Fruit fly (Drosophila melanogaster) whole organism, embryonic: ENCODE results near the gene CG13690.
A peak's percentile ranks its signal among the peaks of the same experiment; 100 is the strongest.

ENCODE experiments used
- Abd-B ChIP-seq: fragments of 200-800 bp; sonication (Bioruptor generic); optimal IDR thresholded peaks from 2 replicates; lab custom pipeline; 2018; ENCODE audit warnings: missing biosample characterization, mild to moderate bottlenecking, missing genetic modification characterization, moderate library complexity
- Aef1 ChIP-seq: fragments of 200-800 bp; sonication (Bioruptor generic); IDR thresholded peaks from 3 replicates; pipeline ENCODE4 v1.3.6; 2022; ENCODE audit warnings: missing biosample characterization, missing genetic modification characterization
- CG10274 ChIP-seq: fragments of 200-800 bp; sonication (Bioruptor generic); optimal IDR thresholded peaks from 3 replicates; lab custom pipeline; 2017; ENCODE audit warnings: missing biosample characterization, mild to moderate bottlenecking, missing genetic modification characterization
- CG10321 ChIP-seq: fragments of 200-800 bp; sonication (Bioruptor generic); IDR thresholded peaks from 2 replicates; pipeline ENCODE4 v1.3.6; 2022; ENCODE audit warnings: missing biosample characterization, missing genetic modification characterization
- CG12299 ChIP-seq: fragments of 200-800 bp; sonication (Bioruptor generic); optimal IDR thresholded peaks from 2 replicates; lab custom pipeline; 2018; ENCODE audit warnings: missing biosample characterization, mild to moderate bottlenecking, missing genetic modification characterization
- CG13624 ChIP-seq: fragments of 200-800 bp; sonication (Bioruptor generic); optimal IDR thresholded peaks from 2 replicates; lab custom pipeline; 2016; ENCODE audit warnings: missing biosample characterization, missing genetic modification characterization
- CG18476 ChIP-seq: fragments of 200-800 bp; sonication (Bioruptor generic); optimal IDR thresholded peaks from 2 replicates; lab custom pipeline; 2016; ENCODE audit warnings: missing biosample characterization, mild to moderate bottlenecking, missing genetic modification characterization
- CG18599 ChIP-seq: fragments of 200-800 bp; sonication (Bioruptor generic); optimal IDR thresholded peaks from 3 replicates; lab custom pipeline; 2017; ENCODE audit warnings: missing biosample characterization, missing genetic modification characterization, mild to moderate bottlenecking, moderate library complexity, missing genetic modification reagents
- CG18764 ChIP-seq: fragments of 200-800 bp; sonication (Bioruptor generic); optimal IDR thresholded peaks from 3 replicates; lab custom pipeline; 2016; ENCODE audit warnings: missing biosample characterization, missing genetic modification characterization
- CG3065 ChIP-seq: fragments of 200-800 bp; sonication (Bioruptor generic); optimal IDR thresholded peaks from 2 replicates; lab custom pipeline; 2016; ENCODE audit warnings: missing biosample characterization, missing genetic modification characterization
- CG3407 ChIP-seq: fragments of 200-800 bp; sonication (Bioruptor generic); optimal IDR thresholded peaks from 2 replicates; lab custom pipeline; 2018; ENCODE audit warnings: missing biosample characterization, mild to moderate bottlenecking, missing genetic modification characterization
- CG34422 ChIP-seq: fragments of 200-800 bp; sonication (Bioruptor generic); IDR thresholded peaks from 3 replicates; pipeline ENCODE4 v1.3.6; 2022; ENCODE audit warnings: missing biosample characterization, missing genetic modification characterization
- CG42726 ChIP-seq: fragments of 200-800 bp; sonication (Bioruptor generic); IDR thresholded peaks from 2 replicates; pipeline ENCODE4 v1.3.6; 2022; ENCODE audit warnings: missing biosample characterization, missing genetic modification characterization; ENCODE audit not compliant: partially characterized antibody
- CG6175 ChIP-seq: fragments of 200-800 bp; sonication (Bioruptor generic); IDR thresholded peaks from 3 replicates; pipeline ENCODE4 v1.3.6; 2022; ENCODE audit warnings: missing biosample characterization, missing genetic modification characterization
- CG6813 ChIP-seq: fragments of 200-800 bp; sonication (Bioruptor generic); optimal IDR thresholded peaks from 2 replicates; lab custom pipeline; 2017; ENCODE audit warnings: missing biosample characterization, missing genetic modification characterization, mild to moderate bottlenecking, moderate library complexity, missing genetic modification reagents
- CG7839 ChIP-seq: fragments of 200-800 bp; sonication (Bioruptor generic); optimal IDR thresholded peaks from 3 replicates; lab custom pipeline; 2018; ENCODE audit warnings: missing biosample characterization, mild to moderate bottlenecking, missing genetic modification characterization, moderate library complexity
- CG8924 ChIP-seq: fragments of 200-800 bp; optimal IDR thresholded peaks from 3 replicates; lab custom pipeline; 2019; ENCODE audit warnings: missing biosample characterization, mild to moderate bottlenecking, missing genetic modification characterization, moderate library complexity
- D19A ChIP-seq: fragments of 200-800 bp; optimal IDR thresholded peaks from 3 replicates; lab custom pipeline; 2019; ENCODE audit warnings: missing biosample characterization, mild to moderate bottlenecking, missing genetic modification characterization, moderate library complexity
- Deaf1 ChIP-seq: fragments of 200-800 bp; optimal IDR thresholded peaks from 3 replicates; lab custom pipeline; 2019; ENCODE audit warnings: missing biosample characterization, mild to moderate bottlenecking, missing genetic modification characterization, moderate library complexity
- Dp ChIP-seq: fragments of 200-800 bp; sonication (Bioruptor generic); optimal IDR thresholded peaks from 2 replicates; lab custom pipeline; 2018; ENCODE audit warnings: missing biosample characterization, mild to moderate bottlenecking, missing genetic modification characterization, moderate library complexity
- Ets65A ChIP-seq: fragments of 200-800 bp; sonication (Bioruptor generic); peaks from one replicate; lab custom pipeline; 2016; ENCODE audit warnings: missing biosample characterization, missing genetic modification characterization
- GATAe ChIP-seq: fragments of 200-800 bp; sonication (Bioruptor generic); conservative IDR thresholded peaks from 2 replicates; pipeline ENCODE4 v1.3.6; 2022; ENCODE audit warnings: missing biosample characterization, missing genetic modification characterization
- HLH4C ChIP-seq: fragments of 200-800 bp; sonication (Bioruptor generic); IDR thresholded peaks from 3 replicates; pipeline ENCODE4 v1.3.6; 2022; ENCODE audit warnings: missing biosample characterization, missing genetic modification characterization; ENCODE audit not compliant: partially characterized antibody
- Hey ChIP-seq: fragments of 200-800 bp; sonication (Bioruptor generic); optimal IDR thresholded peaks from 3 replicates; lab custom pipeline; 2018; ENCODE audit warnings: missing biosample characterization, mild to moderate bottlenecking, missing genetic modification characterization
- Hmr ChIP-seq: fragments of 200-800 bp; sonication (Bioruptor generic); optimal IDR thresholded peaks from 3 replicates; lab custom pipeline; 2017; ENCODE audit warnings: mild to moderate bottlenecking, missing biosample characterization, missing genetic modification reagents, missing genetic modification characterization
- Pdp1 ChIP-seq, 2 experiments: fragments of 200-800 bp; sonication (Bioruptor generic); optimal IDR thresholded peaks; 3 replicates each; lab custom pipeline; 2016; ENCODE audit warnings: missing biosample characterization in 2 of 2, missing genetic modification characterization in 2 of 2, mild to moderate bottlenecking in 1 of 2, moderate library complexity in 1 of 2
- Rx ChIP-seq: fragments of 200-800 bp; sonication (Bioruptor generic); IDR thresholded peaks from 2 replicates; pipeline ENCODE4 v1.3.6; 2022; ENCODE audit warnings: missing biosample characterization, missing genetic modification characterization
- Side ChIP-seq: fragments of 200-800 bp; sonication (Bioruptor generic); optimal IDR thresholded peaks from 2 replicates; lab custom pipeline; 2016; ENCODE audit warnings: missing biosample characterization, missing genetic modification characterization
- Sox102F ChIP-seq: fragments of 200-800 bp; sonication (Bioruptor generic); optimal IDR thresholded peaks from 2 replicates; lab custom pipeline; 2018; ENCODE audit warnings: missing biosample characterization, mild to moderate bottlenecking, missing genetic modification characterization, moderate library complexity
- ash1 ChIP-seq: fragments of 200-800 bp; sonication (Bioruptor generic); optimal IDR thresholded peaks from 2 replicates; lab custom pipeline; 2018; ENCODE audit warnings: missing biosample characterization, mild to moderate bottlenecking, missing genetic modification characterization
- cg ChIP-seq: fragments of 200-800 bp; sonication (Bioruptor generic); optimal IDR thresholded peaks from 3 replicates; lab custom pipeline; 2019; ENCODE audit warnings: missing biosample characterization, mild to moderate bottlenecking, missing genetic modification characterization, moderate library complexity
- crc ChIP-seq: fragments of 200-800 bp; sonication (Bioruptor generic); optimal IDR thresholded peaks from 2 replicates; lab custom pipeline; 2016; ENCODE audit warnings: missing biosample characterization, missing genetic modification characterization
- croc ChIP-seq: fragments of 200-800 bp; sonication (Bioruptor generic); conservative IDR thresholded peaks from 3 replicates; pipeline ENCODE4 v1.3.6; 2022; ENCODE audit warnings: missing biosample characterization, missing genetic modification characterization
- dmrt11E ChIP-seq: fragments of 200-800 bp; sonication (Bioruptor generic); optimal IDR thresholded peaks from 3 replicates; lab custom pipeline; 2018; ENCODE audit warnings: missing biosample characterization, mild to moderate bottlenecking, missing genetic modification characterization, moderate library complexity
- en ChIP-seq: fragments of 200-800 bp; sonication (Bioruptor generic); optimal IDR thresholded peaks from 2 replicates; lab custom pipeline; 2016; ENCODE audit warnings: missing biosample characterization, missing genetic modification characterization
- ewg ChIP-seq: fragments of 200-800 bp; sonication (Bioruptor generic); optimal IDR thresholded peaks from 3 replicates; lab custom pipeline; 2017; ENCODE audit warnings: mild to moderate bottlenecking, missing biosample characterization, missing genetic modification reagents, missing genetic modification characterization
- gcm ChIP-seq: fragments of 200-800 bp; sonication (Bioruptor generic); optimal IDR thresholded peaks from 2 replicates; lab custom pipeline; 2019; ENCODE audit warnings: missing biosample characterization, mild to moderate bottlenecking, missing genetic modification characterization, moderate library complexity
- gem ChIP-seq: fragments of 200-800 bp; sonication (Bioruptor generic); optimal IDR thresholded peaks from 2 replicates; lab custom pipeline; 2019; ENCODE audit warnings: missing biosample characterization, mild to moderate bottlenecking, missing genetic modification characterization, moderate library complexity
- hth ChIP-seq: fragments of >200 bp; optimal IDR thresholded peaks from 2 replicates; lab custom pipeline; 2017; ENCODE audit warnings: inconsistent platforms
- kay ChIP-seq: fragments of 200-800 bp; sonication (Bioruptor generic); optimal IDR thresholded peaks from 2 replicates; lab custom pipeline; 2016; ENCODE audit warnings: missing biosample characterization, missing genetic modification characterization
- lmd ChIP-seq: fragments of 200-800 bp; sonication (Bioruptor generic); IDR thresholded peaks from 2 replicates; pipeline ENCODE4 v1.3.6; 2022; ENCODE audit warnings: missing biosample characterization, missing genetic modification characterization
- nerfin-1 ChIP-seq: fragments of 200-800 bp; sonication (Bioruptor generic); optimal IDR thresholded peaks from 3 replicates; lab custom pipeline; 2019; ENCODE audit warnings: missing biosample characterization, mild to moderate bottlenecking, missing genetic modification characterization, moderate library complexity
- odd ChIP-seq: fragments of 200-800 bp; sonication (Bioruptor generic); optimal IDR thresholded peaks from 2 replicates; lab custom pipeline; 2017; ENCODE audit warnings: missing biosample characterization, mild to moderate bottlenecking, missing genetic modification characterization
- peb ChIP-seq: fragments of 200-800 bp; sonication (Bioruptor generic); IDR thresholded peaks from 2 replicates; pipeline ENCODE4 v1.3.6; 2022; ENCODE audit warnings: missing biosample characterization, missing genetic modification characterization
- salm ChIP-seq: fragments of 200-800 bp; sonication (Bioruptor generic); optimal IDR thresholded peaks from 2 replicates; lab custom pipeline; 2018; ENCODE audit warnings: missing biosample characterization, mild to moderate bottlenecking, missing genetic modification characterization
- sqz ChIP-seq: fragments of 200-800 bp; sonication (Bioruptor generic); optimal IDR thresholded peaks from 3 replicates; lab custom pipeline; 2018; ENCODE audit warnings: missing biosample characterization, mild to moderate bottlenecking, missing genetic modification characterization
- tup ChIP-seq: fragments of 200-800 bp; sonication (Bioruptor generic); optimal IDR thresholded peaks from 2 replicates; lab custom pipeline; 2016; ENCODE audit warnings: missing biosample characterization, mild to moderate bottlenecking, missing genetic modification characterization, moderate library complexity
- unpg ChIP-seq: fragments of 200-800 bp; sonication (Bioruptor generic); optimal IDR thresholded peaks from 3 replicates; lab custom pipeline; 2018; ENCODE audit warnings: missing biosample characterization, mild to moderate bottlenecking, missing genetic modification characterization, moderate library complexity
- zf30C ChIP-seq: fragments of 200-800 bp; sonication (Bioruptor generic); optimal IDR thresholded peaks from 3 replicates; lab custom pipeline; 2018; ENCODE audit warnings: missing biosample characterization, mild to moderate bottlenecking, missing genetic modification characterization

The CG13690 gene

dm6 chr2L:468745-469358 is 49.4 kb upstream of the CG13690 start (continued):
- TF ChIP-seq lmd (GFP tag; lab: Robert Waterston, UW): peak; percentile 77
- TF ChIP-seq kay (GFP tag; lab: Kevin White, UChicago): no peak
- TF ChIP-seq CG13624 (GFP tag; lab: Kevin White, UChicago): peak; percentile 72
- peak; percentile 40 for TF ChIP-seq nerfin-1
- TF ChIP-seq Dp (GFP tag; lab: Kevin White, UChicago): no peak
- peak; percentile 17 for TF ChIP-seq Deaf1 (tag; lab: Kevin White, UChicago)
- TF ChIP-seq D19A (tag; lab: Kevin White, UChicago): peak; percentile 61
- TF ChIP-seq Abd-B (GFP tag; lab: Kevin White, UChicago): peak; percentile 39
- TF ChIP-seq CG18764 (GFP tag; lab: Kevin White, UChicago): peak; percentile 40
- peak; percentile 45 for TF ChIP-seq CG10274 (GFP tag; lab: Kevin White, UChicago)
- TF ChIP-seq en: peak; percentile 32
- peak; percentile 55 for TF ChIP-seq Side (GFP tag; lab: Kevin White, UChicago)
- TF ChIP-seq unpg: peak; percentile 83
- peak; percentile 91 for TF ChIP-seq Sox102F (GFP tag; lab: Kevin White, UChicago)
- TF ChIP-seq odd (GFP tag; lab: Kevin White, UChicago): peak; percentile 64
- 0 out of 2 replicates have a peak, but pooled peaks have one; percentile 28 for TF ChIP-seq peb
- TF ChIP-seq CG3065: no peak
- TF ChIP-seq tup: peak; percentile 1
- TF ChIP-seq GATAe (GFP tag; lab: Robert Waterston, UW): peak; percentile 13; the same call in 1 of the 2 replicates
- peak; percentile 75 for TF ChIP-seq CG6813
- peak; percentile 53; the same call in 1 of the 2 replicates for TF ChIP-seq CG10321 (GFP tag; lab: Robert Waterston, UW)
- TF ChIP-seq CG3407 (GFP tag; lab: Kevin White, UChicago): peak; percentile 67
- no peak for TF ChIP-seq CG6175 (GFP tag; lab: Robert Waterston, UW)
- TF ChIP-seq CG7839 (tag; lab: Kevin White, UChicago): peak; percentile 82
- peak; percentile 42; the same call in 1 of the 3 replicates for TF ChIP-seq Aef1
- peak; percentile 77 for TF ChIP-seq Hmr (GFP tag; lab: Kevin White, UChicago)
- peak; percentile 57; the same call in 2 of the 3 replicates for TF ChIP-seq croc
- no peak for TF ChIP-seq dmrt11E (tag; lab: Kevin White, UChicago)
- peak; percentile 73 for TF ChIP-seq Rx (GFP tag; lab: Robert Waterston, UW)
- no peak for TF ChIP-seq Hey (tag; lab: Kevin White, UChicago)
- TF ChIP-seq Ets65A (GFP tag; lab: Kevin White, UChicago): peak; percentile 95
- no peak for TF ChIP-seq CG42726
- TF ChIP-seq CG18476 (GFP tag; lab: Kevin White, UChicago): peak; percentile 33
- peak; percentile 11 for TF ChIP-seq cg (GFP tag; lab: Kevin White, UChicago)
- TF ChIP-seq CG18599: peak; percentile 82
- no peak for TF ChIP-seq hth (lab: Kevin White, UChicago)
- peak; percentile 65 for TF ChIP-seq ewg (GFP tag; lab: Kevin White, UChicago)
- TF ChIP-seq HLH4C (GFP tag; lab: Robert Waterston, UW): no peak
- TF ChIP-seq sqz (GFP tag; lab: Kevin White, UChicago): peak; percentile 45
- TF ChIP-seq zf30C (GFP tag; lab: Kevin White, UChicago): peak; percentile 10
- TF ChIP-seq Pdp1 (GFP tag; optimal IDR thresholded peaks at IDR 0.05; lab: Kevin White, UChicago): peak; percentile 67 to 69
- peak; percentile 59; the same call in 1 of the 3 replicates for TF ChIP-seq CG34422 (GFP tag; lab: Robert Waterston, UW)
- peak; percentile 80 for TF ChIP-seq CG8924 (tag; lab: Kevin White, UChicago)
- peak; percentile 19 for TF ChIP-seq CG12299
- peak; percentile 67 for TF ChIP-seq gcm (GFP tag; lab: Kevin White, UChicago)
- TF ChIP-seq salm (tag; lab: Kevin White, UChicago): peak; percentile 42
- peak; percentile 86 for TF ChIP-seq gem (tag; lab: Kevin White, UChicago)
- TF ChIP-seq crc: peak; percentile 64
- TF ChIP-seq ash1 (GFP tag; lab: Kevin White, UChicago): no peak
